Worm (Caenorhabditis elegans) whole organism, L1 larva: ENCODE results near the gene mam-6.
A peak's percentile ranks its signal among the peaks of the same experiment; 100 is the strongest.

Source experiments
- C16A3.4 ChIP-seq: fragments of 150-350 bp; optimal IDR thresholded peaks from 2 replicates; lab custom pipeline; 2014; ENCODE audit warnings: missing biosample characterization, missing genetic modification characterization
- F16B12.6 ChIP-seq: fragments of 150-350 bp; optimal IDR thresholded peaks from 2 replicates; lab custom pipeline; 2014; ENCODE audit warnings: missing biosample characterization, missing genetic modification characterization
- Y116A8C.19 ChIP-seq: sonication (generic microtip); optimal IDR thresholded peaks from 2 replicates; lab custom pipeline; 2016; ENCODE audit warnings: missing compliant biosample characterization, missing genetic modification characterization, borderline replicate concordance
- blmp-1 ChIP-seq: fragments of 150-350 bp; optimal IDR thresholded peaks from 2 replicates; lab custom pipeline; 2014; ENCODE audit warnings: missing biosample characterization, missing genetic modification characterization
- ceh-63 ChIP-seq: fragments of 200-800 bp; sonication (Bioruptor generic); optimal IDR thresholded peaks from 2 replicates; lab custom pipeline; 2018; ENCODE audit warnings: mild to moderate bottlenecking, missing genetic modification characterization, missing compliant biosample characterization
- ceh-88 ChIP-seq: fragments of 200-800 bp; sonication (Bioruptor generic); IDR thresholded peaks from 2 replicates; pipeline ENCODE4 v1.3.6; 2022; ENCODE audit warnings: missing genetic modification characterization, missing compliant biosample characterization
- ceh-90 ChIP-seq: sonication (generic microtip); optimal IDR thresholded peaks from 2 replicates; lab custom pipeline; 2016; ENCODE audit warnings: missing genetic modification characterization, missing compliant biosample characterization
- dpl-1 ChIP-seq, 3 experiments: fragments of 150-350 bp in 2 of 3; sonication (generic microtip) in 1 of 3; optimal IDR thresholded peaks; 2 replicates each; lab custom pipeline; 2014 to 2017; ENCODE audit warnings: missing biosample characterization in 3 of 3, missing genetic modification characterization in 3 of 3, missing genetic modification reagents in 3 of 3
- efl-1 ChIP-seq, 4 experiments: fragments of 150-350 bp; optimal IDR thresholded peaks in 3 of 4; peaks in 1 of 4; 1 replicate in 1 of 4; 2 replicates in 3 of 4; lab custom pipeline; 2014; ENCODE audit warnings: missing biosample characterization in 2 of 4, missing genetic modification characterization in 2 of 4, missing genetic modification reagents in 2 of 4
- efl-3 ChIP-seq: fragments of 200-800 bp; sonication (Bioruptor generic); optimal IDR thresholded peaks from 2 replicates; lab custom pipeline; 2018; ENCODE audit warnings: mild to moderate bottlenecking, missing genetic modification characterization, missing compliant biosample characterization
- elt-2 ChIP-seq: sonication (generic microtip); optimal IDR thresholded peaks from 2 replicates; lab custom pipeline; 2016; ENCODE audit warnings: missing genetic modification characterization, mild to moderate bottlenecking, inconsistent platforms, missing compliant biosample characterization, missing genetic modification reagents
- elt-3 ChIP-seq, 6 experiments: fragments of 150-350 bp in 1 of 6; sonication (generic microtip); optimal IDR thresholded peaks; 2 replicates each; lab custom pipeline; 2017 to 2018; ENCODE audit warnings: missing biosample characterization in 6 of 6, missing genetic modification characterization in 6 of 6, inconsistent platforms in 1 of 6
- ets-5 ChIP-seq: fragments of 200-800 bp; sonication (Bioruptor generic); IDR thresholded peaks from 2 replicates; pipeline ENCODE4 v1.3.6; 2022; ENCODE audit warnings: missing genetic modification characterization, missing compliant biosample characterization
- fkh-10 ChIP-seq: sonication (generic microtip); optimal IDR thresholded peaks from 2 replicates; lab custom pipeline; 2017; ENCODE audit warnings: missing biosample characterization, missing genetic modification reagents, missing genetic modification characterization
- fkh-4 ChIP-seq: sonication (generic microtip); optimal IDR thresholded peaks from 2 replicates; lab custom pipeline; 2016; ENCODE audit warnings: missing compliant biosample characterization, missing genetic modification characterization, borderline replicate concordance
- fkh-8 ChIP-seq: sonication (generic microtip); optimal IDR thresholded peaks from 2 replicates; lab custom pipeline; 2016; ENCODE audit warnings: mild to moderate bottlenecking, missing genetic modification characterization, missing compliant biosample characterization
- fos-1 ChIP-seq: fragments of 150-350 bp; optimal IDR thresholded peaks from 2 replicates; lab custom pipeline; 2014; ENCODE audit warnings: missing biosample characterization, missing genetic modification characterization
- grh-1 ChIP-seq: fragments of 200-800 bp; sonication (Bioruptor generic); IDR thresholded peaks from 2 replicates; pipeline ENCODE4 v1.3.6; 2022; ENCODE audit warnings: missing genetic modification reagents, missing genetic modification characterization, missing compliant biosample characterization
- hlh-17 ChIP-seq: fragments of 200-800 bp; sonication (Bioruptor generic); optimal IDR thresholded peaks from 2 replicates; lab custom pipeline; 2018; ENCODE audit warnings: missing genetic modification characterization, mild to moderate bottlenecking, missing compliant biosample characterization, moderate library complexity, borderline replicate concordance
- hlh-4 ChIP-seq: sonication (generic microtip); optimal IDR thresholded peaks from 2 replicates; lab custom pipeline; 2016; ENCODE audit warnings: mild to moderate bottlenecking, missing genetic modification characterization, missing compliant biosample characterization
- irx-1 ChIP-seq: sonication (generic microtip); optimal IDR thresholded peaks from 2 replicates; lab custom pipeline; 2016; ENCODE audit warnings: missing genetic modification characterization, missing compliant biosample characterization
- lin-14 ChIP-seq: fragments of 200-800 bp; sonication (Bioruptor generic); optimal IDR thresholded peaks from 2 replicates; lab custom pipeline; 2018; ENCODE audit warnings: mild to moderate bottlenecking, missing genetic modification characterization, moderate library complexity, missing compliant biosample characterization
- lin-35 ChIP-seq, 2 experiments: fragments of 150-350 bp; optimal IDR thresholded peaks; 2 replicates each; lab custom pipeline; 2014; ENCODE audit warnings: missing biosample characterization in 2 of 2, missing genetic modification characterization in 2 of 2, missing genetic modification reagents in 2 of 2
- lin-39 ChIP-seq: fragments of 150-350 bp; optimal IDR thresholded peaks from 2 replicates; lab custom pipeline; 2014; ENCODE audit warnings: missing biosample characterization, missing genetic modification reagents, missing genetic modification characterization
- lsy-2 ChIP-seq, 2 experiments: fragments of 150-350 bp; optimal IDR thresholded peaks; 2 replicates each; lab custom pipeline; 2014; ENCODE audit warnings: missing biosample characterization in 2 of 2, missing genetic modification characterization in 2 of 2
- mab-9 ChIP-seq: fragments of 200-800 bp; sonication (Bioruptor generic); IDR thresholded peaks from 2 replicates; pipeline ENCODE4 v1.3.6; 2022; ENCODE audit warnings: missing genetic modification reagents, missing genetic modification characterization, missing compliant biosample characterization
- mdl-1 ChIP-seq, 2 experiments: fragments of 150-350 bp; optimal IDR thresholded peaks; 2 replicates each; lab custom pipeline; 2014 to 2017; ENCODE audit warnings: missing biosample characterization in 2 of 2, missing genetic modification characterization in 2 of 2, inconsistent platforms in 1 of 2
- mep-1 ChIP-seq: fragments of 150-350 bp; optimal IDR thresholded peaks from 2 replicates; lab custom pipeline; 2014; ENCODE audit warnings: missing biosample characterization, missing genetic modification characterization
- nhr-12 ChIP-seq: sonication (generic microtip); optimal IDR thresholded peaks from 2 replicates; lab custom pipeline; 2017; ENCODE audit warnings: missing biosample characterization, missing genetic modification characterization
- nhr-19 ChIP-seq: fragments of 200-800 bp; sonication (Bioruptor generic); conservative IDR thresholded peaks from 2 replicates; pipeline ENCODE4 v1.3.6; 2022; ENCODE audit warnings: missing genetic modification characterization, missing compliant biosample characterization
- nhr-237 ChIP-seq: fragments of 150-350 bp; optimal IDR thresholded peaks from 2 replicates; lab custom pipeline; 2014; ENCODE audit warnings: missing biosample characterization, missing genetic modification characterization
- nhr-47 ChIP-seq: sonication (generic microtip); optimal IDR thresholded peaks from 2 replicates; lab custom pipeline; 2016; ENCODE audit warnings: mild to moderate bottlenecking, missing genetic modification characterization, moderate library complexity, missing compliant biosample characterization
- nhr-85 ChIP-seq: sonication (generic microtip); peaks from one replicate; lab custom pipeline; 2016; ENCODE audit warnings: missing genetic modification characterization, inconsistent platforms, missing compliant biosample characterization
- pag-3 ChIP-seq: sonication (generic microtip); optimal IDR thresholded peaks from 2 replicates; lab custom pipeline; 2017; ENCODE audit warnings: missing genetic modification characterization, mild to moderate bottlenecking, missing compliant biosample characterization, antibody characterized with exemption, borderline replicate concordance; ENCODE audit not compliant: insufficient read depth
- pax-3 ChIP-seq: fragments of 200-800 bp; sonication (Bioruptor generic); optimal IDR thresholded peaks from 2 replicates; lab custom pipeline; 2018; ENCODE audit warnings: mild to moderate bottlenecking, missing genetic modification characterization, moderate library complexity, missing compliant biosample characterization
- skn-1 ChIP-seq: fragments of 150-350 bp; optimal IDR thresholded peaks from 2 replicates; lab custom pipeline; 2014; ENCODE audit warnings: missing biosample characterization, missing genetic modification characterization
- snu-23 ChIP-seq: sonication (generic microtip); optimal IDR thresholded peaks from 2 replicates; lab custom pipeline; 2016; ENCODE audit warnings: missing genetic modification characterization, missing compliant biosample characterization
- sox-4 ChIP-seq: sonication (generic microtip); optimal IDR thresholded peaks from 2 replicates; lab custom pipeline; 2016; ENCODE audit warnings: missing genetic modification characterization, missing compliant biosample characterization
- sptf-1 ChIP-seq: fragments of 150-350 bp; optimal IDR thresholded peaks from 2 replicates; lab custom pipeline; 2014; ENCODE audit warnings: missing biosample characterization, missing genetic modification characterization
- sup-37 ChIP-seq: fragments of 200-800 bp; sonication (Bioruptor generic); optimal IDR thresholded peaks from 2 replicates; lab custom pipeline; 2018; ENCODE audit warnings: mild to moderate bottlenecking, missing genetic modification characterization, missing compliant biosample characterization
- swsn-7 ChIP-seq: sonication (generic microtip); optimal IDR thresholded peaks from 2 replicates; lab custom pipeline; 2016; ENCODE audit warnings: missing genetic modification characterization, missing compliant biosample characterization
- unc-130 ChIP-seq: fragments of 150-350 bp; optimal IDR thresholded peaks from 2 replicates; lab custom pipeline; 2017; ENCODE audit warnings: missing biosample characterization, missing genetic modification characterization, inconsistent platforms
- unc-86 ChIP-seq: sonication (generic microtip); optimal IDR thresholded peaks from 2 replicates; lab custom pipeline; 2016; ENCODE audit warnings: missing genetic modification characterization, missing compliant biosample characterization
- vab-15 ChIP-seq: sonication (generic microtip); optimal IDR thresholded peaks from 2 replicates; lab custom pipeline; 2017; ENCODE audit warnings: missing genotype, mild to moderate bottlenecking, missing genetic modification characterization, missing compliant biosample characterization
- xbp-1 ChIP-seq: sonication (generic microtip); optimal IDR thresholded peaks from 2 replicates; lab custom pipeline; 2016; ENCODE audit warnings: missing genetic modification characterization, missing compliant biosample characterization
- zag-1 ChIP-seq: fragments of 150-350 bp; optimal IDR thresholded peaks from 2 replicates; lab custom pipeline; 2014; ENCODE audit warnings: missing biosample characterization, missing genetic modification characterization
- ztf-11 ChIP-seq, 2 experiments: sonication (generic microtip); optimal IDR thresholded peaks; 2 replicates each; lab custom pipeline; 2016 to 2017; ENCODE audit warnings: missing genetic modification characterization in 2 of 2, missing biosample characterization in 1 of 2, missing compliant biosample characterization in 1 of 2
- ztf-4 ChIP-seq: fragments of 150-350 bp; optimal IDR thresholded peaks from 2 replicates; lab custom pipeline; 2014; ENCODE audit warnings: missing biosample characterization, missing genetic modification characterization

mam-6 gene

DNA sequence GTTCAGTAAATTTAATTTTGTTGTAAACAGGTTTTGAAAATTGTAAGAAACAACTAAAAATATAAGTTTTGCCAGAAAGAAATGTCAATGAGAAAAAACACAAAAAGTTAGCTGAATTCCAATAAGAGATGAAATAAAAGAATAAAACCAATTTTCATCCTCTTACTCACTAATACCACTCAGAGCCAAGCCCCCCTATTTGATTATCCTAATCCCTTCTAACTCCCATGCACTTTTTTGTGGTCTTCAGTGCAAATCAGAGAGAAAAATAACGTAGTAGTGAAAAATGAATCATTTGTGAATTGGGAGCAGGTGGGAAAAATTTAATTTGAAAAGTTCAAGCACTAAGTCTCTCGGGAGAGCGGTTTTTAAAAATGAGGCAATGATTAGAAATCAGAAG is 27.8 kb downstream of the mam-6 start:
- TF ChIP-seq pax-3 (tag; lab: Kevin White, UChicago) (no peak), fkh-8 (tag; lab: Kevin White, UChicago) (peak; percentile 9)
- TF ChIP-seq, all 84 proteins: peak for 1

DNA sequence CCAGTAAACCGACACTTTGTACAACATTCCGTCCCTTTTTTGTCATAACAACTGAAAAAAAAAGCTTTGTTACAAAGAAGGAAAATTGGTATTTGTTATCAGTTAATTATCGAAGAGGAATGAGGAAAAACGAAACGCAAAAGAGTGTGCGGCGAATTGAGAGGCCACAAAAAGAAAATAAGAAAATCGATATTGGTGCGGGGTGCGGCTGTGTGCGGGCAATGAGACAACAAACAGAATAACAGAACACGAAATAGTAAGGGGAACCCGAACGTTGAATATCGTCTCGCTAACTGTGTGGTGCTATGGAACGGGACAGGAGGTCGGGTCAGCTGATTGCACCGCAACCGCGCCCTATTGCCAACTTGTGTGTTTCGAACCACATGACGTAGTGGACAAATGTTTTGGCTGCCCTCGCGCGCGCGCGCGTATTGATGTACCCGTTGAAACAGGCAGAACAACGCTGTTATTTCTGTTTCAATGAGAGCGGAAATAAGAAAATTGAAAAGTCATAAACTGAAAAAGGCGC is 28.5 kb downstream of the mam-6 start, which contains the start of gene C18B12.4:
Gene C18B12.4, minus strand, starts transcription at position 51 of the 529 bp plus-strand sequence.
- TF ChIP-seq fkh-4 (tag; lab: Kevin White, UChicago) (peak; percentile 56), lsy-2 (tag; optimal IDR thresholded peaks at IDR 0.05; lab: Kevin White, UChicago) (peak; percentile 63 to 82), sup-37 (peak; percentile 48), nhr-19 (GFP tag; lab: Robert Waterston, UW) (peak; percentile 87), nhr-85 (peak; percentile 95), irx-1 (tag; lab: Kevin White, UChicago) (peak; percentile 70), blmp-1 (tag; lab: Kevin White, UChicago) (peak; percentile 63), ceh-88 (peak; percentile 74; the same call in 1 of the 2 replicates), fkh-10 (GFP tag; lab: Kevin White, UChicago) (peak; percentile 30), skn-1 (tag; lab: Kevin White, UChicago) (peak; percentile 93), elt-3 (tag; optimal IDR thresholded peaks at IDR 0.05; lab: Kevin White, UChicago) (peak in 2 of 6 experiments; percentile 69 to 84), lin-35 (GFP tag; optimal IDR thresholded peaks at IDR 0.05; lab: Kevin White, UChicago) (peak; percentile 79 to 90), F16B12.6 (peak; percentile 19), unc-86 (peak; percentile 69), lin-39 (tag; lab: Kevin White, UChicago) (no peak), fkh-8 (tag; lab: Kevin White, UChicago) (peak; percentile 85), dpl-1 (GFP tag; optimal IDR thresholded peaks at IDR 0.05; lab: Kevin White, UChicago) (peak; percentile 70 to 82 (median 77)), efl-1 (optimal IDR thresholded peaks at IDR 0.05; lab: Kevin White, UChicago) (peak; percentile 58 to 69), efl-1 (GFP tag; optimal IDR thresholded peaks at IDR 0.05 in 1 of 2; lab: Kevin White, UChicago) (peak; percentile 63 to 95), xbp-1 (tag; lab: Kevin White, UChicago) (peak; percentile 79), vab-15 (tag; lab: Kevin White, UChicago) (peak; percentile 89), ets-5 (no peak), nhr-237 (peak; percentile 46), pax-3 (tag; lab: Kevin White, UChicago) (peak; percentile 58), unc-130 (tag; lab: Kevin White, UChicago) (peak; percentile 95), hlh-4 (tag; lab: Kevin White, UChicago) (no peak), lin-14 (peak; percentile 97), mdl-1 (tag; optimal IDR thresholded peaks at IDR 0.05; lab: Kevin White, UChicago) (peak in 1 of 2 experiments; percentile 93), efl-3 (GFP tag; lab: Kevin White, UChicago) (no peak), mep-1 (peak; percentile 77), nhr-12 (tag; lab: Kevin White, UChicago) (no peak), ztf-11 (tag; optimal IDR thresholded peaks at IDR 0.05; lab: Kevin White, UChicago) (peak in 1 of 2 experiments; percentile 19), mab-9 (GFP tag; lab: Robert Waterston, UW) (peak; percentile 59; the same call in 1 of the 2 replicates), nhr-47 (tag; lab: Kevin White, UChicago) (peak; percentile 77), C16A3.4 (tag; lab: Kevin White, UChicago) (peak; percentile 91), sox-4 (no peak), hlh-17 (GFP tag; lab: Kevin White, UChicago) (no peak), elt-2 (tag; lab: Kevin White, UChicago) (peak; percentile 23), swsn-7 (tag; lab: Kevin White, UChicago) (peak; percentile 78), pag-3 (tag; lab: Kevin White, UChicago) (peak; percentile 74), ceh-90 (tag; lab: Kevin White, UChicago) (no peak), fos-1 (tag; lab: Kevin White, UChicago) (peak; percentile 38), ceh-63 (GFP tag; lab: Kevin White, UChicago) (no peak), grh-1 (GFP tag; lab: Robert Waterston, UW) (peak; percentile 66), zag-1 (tag; lab: Kevin White, UChicago) (no peak), sptf-1 (tag; lab: Kevin White, UChicago) (no peak), Y116A8C.19 (no peak), snu-23 (GFP tag; lab: Kevin White, UChicago) (peak; percentile 94), ztf-4 (tag; lab: Kevin White, UChicago) (peak; percentile 71)
